Worm (Caenorhabditis elegans) whole organism, L4/young adult: ENCODE data around the gene dna-2.

Source experiments
- W03F9.2 ChIP-seq: fragments of 150-350 bp; optimal IDR thresholded peaks from 2 replicates; lab custom pipeline; 2014; ENCODE audit warnings: missing biosample characterization, missing genetic modification characterization
- dao-5 ChIP-seq: sonication (generic microtip); optimal IDR thresholded peaks from 2 replicates; lab custom pipeline; 2016; ENCODE audit warnings: missing genotype, missing genetic modification characterization, moderate library complexity, missing compliant biosample characterization
- him-1 ChIP-seq: sonication (generic microtip); optimal IDR thresholded peaks from 2 replicates; lab custom pipeline; 2016; ENCODE audit warnings: missing genotype, missing genetic modification reagents, missing genetic modification characterization, missing compliant biosample characterization

DNA sequence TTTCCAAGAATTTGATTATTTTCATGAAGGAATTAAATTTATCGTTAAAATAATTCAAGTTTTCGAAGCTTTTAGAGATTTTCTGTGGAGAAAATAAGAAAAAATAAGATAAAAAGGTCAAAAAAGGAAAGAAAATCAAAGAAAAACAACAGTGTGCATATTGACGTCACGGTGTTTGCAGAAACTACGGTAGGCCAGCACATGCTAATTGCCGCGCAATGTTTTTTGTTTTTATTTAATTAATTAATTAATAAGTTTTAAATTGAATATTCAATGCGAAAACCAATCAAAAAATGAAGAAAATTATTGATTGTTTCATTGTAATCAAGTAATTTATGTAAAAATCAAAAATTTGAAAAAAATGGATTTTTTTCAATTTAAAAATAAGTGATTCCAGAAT is 30.3 kb upstream of the dna-2 start:
- no peak for TF ChIP-seq W03F9.2 (tag; lab: Kevin White, UChicago)
- no peak for TF ChIP-seq dao-5 (tag; lab: Kevin White, UChicago)
- no peak for TF ChIP-seq him-1
